Worm (Caenorhabditis elegans): ENCODE data around the gene C42C1.8.

DNA sequence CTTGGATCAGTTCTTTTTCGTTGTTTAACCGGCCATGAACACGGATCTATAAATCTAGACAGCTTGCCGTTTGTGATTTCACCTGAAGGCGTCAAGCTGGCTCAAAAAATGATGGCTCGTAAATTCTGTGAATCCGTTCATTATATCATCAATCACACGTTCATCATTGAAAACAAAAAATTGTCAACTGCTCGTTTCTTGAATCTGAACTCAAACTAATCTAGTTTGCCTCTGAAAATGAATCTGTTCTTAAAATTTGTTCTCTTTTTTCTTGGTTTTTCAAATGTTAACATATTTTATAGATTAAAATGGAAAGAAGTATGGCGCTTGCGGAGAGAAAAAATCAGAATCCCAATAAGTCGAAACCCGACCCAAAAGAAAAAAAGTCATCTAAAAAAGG, at the start of gene C42C1.8:
- TF ChIP-seq nhr-12 (tag; optimal IDR thresholded peaks at IDR 0.05) (no peak), ham-2 (GFP tag; optimal IDR thresholded peaks at IDR 0.05) (no peak), nhr-76 (tag; optimal IDR thresholded peaks at IDR 0.05) (no peak), sem-2 (GFP tag; optimal IDR thresholded peaks at IDR 0.05) (no peak), snpc-4 (tag; optimal IDR thresholded peaks at IDR 0.05) (no peak), unc-39 (tag; optimal IDR thresholded peaks at IDR 0.05) (no peak), nhr-28 (tag; optimal IDR thresholded peaks at IDR 0.05) (no peak), elt-3 (tag; optimal IDR thresholded peaks at IDR 0.05) (no peak), cnd-1 (tag; optimal IDR thresholded peaks at IDR 0.05) (no peak), zip-8 (tag; optimal IDR thresholded peaks at IDR 0.05) (no peak), ztf-11 (tag; optimal IDR thresholded peaks at IDR 0.05) (no peak)
